Fruit fly (Drosophila melanogaster) whole organism, embryonic: ENCODE measurements around the gene CG31816.

Experiments used
- BEAF-32 ChIP-seq: fragments of 200-800 bp; sonication (Bioruptor generic); optimal IDR thresholded peaks from 3 replicates; lab custom pipeline; 2017; ENCODE audit warnings: missing biosample characterization, missing genetic modification characterization, mild to moderate bottlenecking, moderate library complexity, missing genetic modification reagents
- CG10147 ChIP-seq: fragments of 200-800 bp; sonication (Bioruptor generic); optimal IDR thresholded peaks from 2 replicates; lab custom pipeline; 2019; ENCODE audit warnings: missing biosample characterization, mild to moderate bottlenecking, missing genetic modification characterization, moderate library complexity
- CG10431 ChIP-seq: fragments of 200-800 bp; sonication (Bioruptor generic); optimal IDR thresholded peaks from 3 replicates; lab custom pipeline; 2018; ENCODE audit warnings: missing biosample characterization, mild to moderate bottlenecking, missing genetic modification characterization
- CG11398 ChIP-seq: fragments of 200-800 bp; sonication (Bioruptor generic); optimal IDR thresholded peaks from 2 replicates; lab custom pipeline; 2016; ENCODE audit warnings: missing biosample characterization, missing genetic modification characterization
- CG11560 ChIP-seq: fragments of 200-800 bp; sonication (Bioruptor generic); IDR thresholded peaks from 3 replicates; pipeline ENCODE4 v1.3.6; 2022; ENCODE audit warnings: missing biosample characterization, missing genetic modification characterization
- CG12236 ChIP-seq: fragments of 200-800 bp; sonication (Bioruptor generic); optimal IDR thresholded peaks from 2 replicates; lab custom pipeline; 2016; ENCODE audit warnings: missing biosample characterization, missing genetic modification characterization
- CG12299 ChIP-seq: fragments of 200-800 bp; sonication (Bioruptor generic); optimal IDR thresholded peaks from 2 replicates; lab custom pipeline; 2018; ENCODE audit warnings: missing biosample characterization, mild to moderate bottlenecking, missing genetic modification characterization
- CG13123 ChIP-seq: fragments of 200-800 bp; sonication (Bioruptor generic); optimal IDR thresholded peaks from 2 replicates; lab custom pipeline; 2016; ENCODE audit warnings: missing biosample characterization, missing genetic modification characterization
- CG13296 ChIP-seq: fragments of 200-800 bp; sonication (Bioruptor generic); optimal IDR thresholded peaks from 3 replicates; lab custom pipeline; 2018; ENCODE audit warnings: missing biosample characterization, mild to moderate bottlenecking, missing genetic modification characterization
- CG14860 ChIP-seq: fragments of 200-800 bp; sonication (Bioruptor generic); IDR thresholded peaks from 3 replicates; pipeline ENCODE4 v1.3.6; 2022; ENCODE audit warnings: missing biosample characterization, missing genetic modification characterization; ENCODE audit not compliant: partially characterized antibody
- CG17361 ChIP-seq: fragments of 200-800 bp; sonication (Bioruptor generic); IDR thresholded peaks from 3 replicates; pipeline ENCODE4 v1.3.6; 2022; ENCODE audit warnings: missing biosample characterization, missing genetic modification characterization
- CG17912 ChIP-seq: fragments of 200-800 bp; sonication (Bioruptor generic); optimal IDR thresholded peaks from 2 replicates; lab custom pipeline; 2018; ENCODE audit warnings: missing biosample characterization, mild to moderate bottlenecking, missing genetic modification characterization
- CG3163 ChIP-seq: fragments of 200-800 bp; sonication (Bioruptor generic); optimal IDR thresholded peaks from 3 replicates; lab custom pipeline; 2016; ENCODE audit warnings: missing biosample characterization, missing genetic modification characterization
- CG32772 ChIP-seq: fragments of 200-800 bp; sonication (Bioruptor generic); IDR thresholded peaks from 2 replicates; pipeline ENCODE4 v1.3.6; 2022; ENCODE audit warnings: missing biosample characterization, missing genetic modification characterization
- CG3407 ChIP-seq: fragments of 200-800 bp; sonication (Bioruptor generic); optimal IDR thresholded peaks from 2 replicates; lab custom pipeline; 2018; ENCODE audit warnings: missing biosample characterization, mild to moderate bottlenecking, missing genetic modification characterization
- CG34224 ChIP-seq: fragments of 200-800 bp; sonication (Bioruptor generic); IDR thresholded peaks from 3 replicates; pipeline ENCODE4 v1.3.6; 2022; ENCODE audit warnings: missing biosample characterization, missing genetic modification characterization; ENCODE audit not compliant: partially characterized antibody
- CG4360 ChIP-seq: fragments of 200-800 bp; sonication (Bioruptor generic); IDR thresholded peaks from 2 replicates; pipeline ENCODE4 v1.3.6; 2022; ENCODE audit warnings: missing biosample characterization, missing genetic modification characterization
- CG4730 ChIP-seq: fragments of 200-800 bp; sonication (Bioruptor generic); IDR thresholded peaks from 2 replicates; pipeline ENCODE4 v1.3.6; 2022; ENCODE audit warnings: missing biosample characterization, missing genetic modification characterization
- CG4854 ChIP-seq: fragments of 200-800 bp; sonication (Bioruptor generic); optimal IDR thresholded peaks from 2 replicates; lab custom pipeline; 2016; ENCODE audit warnings: missing biosample characterization, missing genetic modification characterization, inconsistent platforms
- CG6175 ChIP-seq: fragments of 200-800 bp; sonication (Bioruptor generic); IDR thresholded peaks from 3 replicates; pipeline ENCODE4 v1.3.6; 2022; ENCODE audit warnings: missing biosample characterization, missing genetic modification characterization
- CG7745 ChIP-seq: fragments of 200-800 bp; sonication (Bioruptor generic); optimal IDR thresholded peaks from 2 replicates; lab custom pipeline; 2018; ENCODE audit warnings: missing biosample characterization, mild to moderate bottlenecking, missing genetic modification characterization, moderate library complexity
- Dll ChIP-seq: fragments of 200-800 bp; sonication (Bioruptor generic); IDR thresholded peaks from 4 replicates; pipeline ENCODE4 v1.3.6; 2022; ENCODE audit warnings: missing biosample characterization, missing genetic modification characterization; ENCODE audit not compliant: partially characterized antibody
- Drgx ChIP-seq: fragments of 200-800 bp; sonication (Bioruptor generic); IDR thresholded peaks from 2 replicates; pipeline ENCODE4 v1.3.6; 2022; ENCODE audit warnings: missing biosample characterization, missing genetic modification characterization
- Fer2 ChIP-seq: fragments of 200-800 bp; sonication (Bioruptor generic); optimal IDR thresholded peaks from 2 replicates; lab custom pipeline; 2018; ENCODE audit warnings: missing biosample characterization, mild to moderate bottlenecking, missing genetic modification characterization, moderate library complexity
- HLH54F ChIP-seq: fragments of 200-800 bp; sonication (Bioruptor generic); optimal IDR thresholded peaks from 3 replicates; lab custom pipeline; 2016; ENCODE audit warnings: missing biosample characterization, missing genetic modification characterization
- HmgZ ChIP-seq: fragments of 200-800 bp; sonication (Bioruptor generic); optimal IDR thresholded peaks from 2 replicates; lab custom pipeline; 2018; ENCODE audit warnings: missing biosample characterization, mild to moderate bottlenecking, missing genetic modification characterization
- Rfx ChIP-seq: fragments of 200-800 bp; sonication (Bioruptor generic); IDR thresholded peaks from 2 replicates; pipeline ENCODE4 v1.3.6; 2022; ENCODE audit warnings: missing biosample characterization, missing genetic modification characterization
- Ssrp ChIP-seq: fragments of 200-800 bp; sonication (Bioruptor generic); optimal IDR thresholded peaks from 2 replicates; lab custom pipeline; 2018; ENCODE audit warnings: missing biosample characterization, mild to moderate bottlenecking, missing genetic modification characterization, moderate library complexity
- Taf1 ChIP-seq: fragments of 200-800 bp; sonication (Bioruptor generic); IDR thresholded peaks from 2 replicates; pipeline ENCODE4 v1.3.6; 2022; ENCODE audit warnings: missing biosample characterization, missing genetic modification characterization
- abd-A ChIP-seq: fragments of 200-800 bp; sonication (Bioruptor generic); optimal IDR thresholded peaks from 3 replicates; lab custom pipeline; 2019; ENCODE audit warnings: missing biosample characterization, mild to moderate bottlenecking, missing genetic modification characterization, moderate library complexity
- az2 ChIP-seq: fragments of 200-800 bp; sonication (Bioruptor generic); optimal IDR thresholded peaks from 3 replicates; lab custom pipeline; 2016; ENCODE audit warnings: missing biosample characterization, missing genetic modification characterization
- bsh ChIP-seq, 2 experiments: fragments of 200-800 bp; sonication (Bioruptor generic); optimal IDR thresholded peaks; 2 replicates each; lab custom pipeline; 2017 to 2018; ENCODE audit warnings: mild to moderate bottlenecking in 2 of 2, missing biosample characterization in 2 of 2, missing genetic modification characterization in 2 of 2, moderate library complexity in 1 of 2
- cad ChIP-seq: fragments of >200 bp; optimal IDR thresholded peaks from 2 replicates; lab custom pipeline; 2017; ENCODE audit warnings: missing biosample characterization, missing genetic modification characterization
- cg ChIP-seq: fragments of 200-800 bp; sonication (Bioruptor generic); optimal IDR thresholded peaks from 3 replicates; lab custom pipeline; 2019; ENCODE audit warnings: missing biosample characterization, mild to moderate bottlenecking, missing genetic modification characterization, moderate library complexity
- chm ChIP-seq: fragments of 200-800 bp; sonication (Bioruptor generic); IDR thresholded peaks from 2 replicates; pipeline ENCODE4 v1.3.6; 2022; ENCODE audit warnings: missing biosample characterization, missing genetic modification characterization
- da ChIP-seq: fragments of 200-800 bp; sonication (Bioruptor generic); optimal IDR thresholded peaks from 2 replicates; lab custom pipeline; 2016; ENCODE audit warnings: missing biosample characterization, missing genetic modification characterization
- eve ChIP-seq, 2 experiments: fragments of >200 bp; optimal IDR thresholded peaks; 2 replicates each; lab custom pipeline; 2017; ENCODE audit warnings: missing biosample characterization in 2 of 2, missing genetic modification characterization in 2 of 2
- gt ChIP-seq: fragments of 200-800 bp; sonication (Bioruptor generic); IDR thresholded peaks from 2 replicates; pipeline ENCODE4 v1.3.6; 2022; ENCODE audit warnings: missing biosample characterization, missing genetic modification characterization
- hbn ChIP-seq: fragments of 200-800 bp; sonication (Bioruptor generic); IDR thresholded peaks from 2 replicates; pipeline ENCODE4 v1.3.6; 2022; ENCODE audit warnings: missing biosample characterization, missing genetic modification characterization; ENCODE audit not compliant: partially characterized antibody
- pnt ChIP-seq: fragments of 200-800 bp; sonication (Bioruptor generic); optimal IDR thresholded peaks from 3 replicates; lab custom pipeline; 2016; ENCODE audit warnings: missing biosample characterization, missing genetic modification characterization
- pros ChIP-seq: fragments of 200-800 bp; sonication (Bioruptor generic); optimal IDR thresholded peaks from 3 replicates; lab custom pipeline; 2019; ENCODE audit warnings: missing biosample characterization, mild to moderate bottlenecking, missing genetic modification characterization, moderate library complexity
- sens ChIP-seq: fragments of 200-800 bp; sonication (Bioruptor generic); peaks from one replicate; lab custom pipeline; 2016; ENCODE audit warnings: missing biosample characterization, missing genetic modification characterization
- sens-2 ChIP-seq: fragments of 200-800 bp; sonication (Bioruptor generic); IDR thresholded peaks from 2 replicates; pipeline ENCODE4 v1.3.6; 2022; ENCODE audit warnings: missing biosample characterization, missing genetic modification characterization
- seq ChIP-seq: fragments of 200-800 bp; sonication (Bioruptor generic); IDR thresholded peaks from 2 replicates; pipeline ENCODE4 v1.3.6; 2022; ENCODE audit warnings: missing biosample characterization, missing genetic modification characterization
- sima ChIP-seq: fragments of 200-800 bp; sonication (Bioruptor generic); optimal IDR thresholded peaks from 2 replicates; lab custom pipeline; 2016; ENCODE audit warnings: missing biosample characterization, missing genetic modification characterization
- slou ChIP-seq: fragments of 200-800 bp; sonication (Bioruptor generic); optimal IDR thresholded peaks from 3 replicates; lab custom pipeline; 2016; ENCODE audit warnings: missing biosample characterization, missing genetic modification characterization
- sqz ChIP-seq: fragments of 200-800 bp; sonication (Bioruptor generic); optimal IDR thresholded peaks from 3 replicates; lab custom pipeline; 2018; ENCODE audit warnings: missing biosample characterization, mild to moderate bottlenecking, missing genetic modification characterization
- sr ChIP-seq: fragments of 200-800 bp; sonication (Bioruptor generic); IDR thresholded peaks from 3 replicates; pipeline ENCODE4 v1.3.6; 2022; ENCODE audit warnings: missing biosample characterization, missing genetic modification characterization
- tin ChIP-seq: fragments of 200-800 bp; sonication (Bioruptor generic); optimal IDR thresholded peaks from 3 replicates; lab custom pipeline; 2016; ENCODE audit warnings: missing biosample characterization, missing genetic modification characterization
- tio ChIP-seq: fragments of 200-800 bp; sonication (Bioruptor generic); optimal IDR thresholded peaks from 2 replicates; lab custom pipeline; 2017; ENCODE audit warnings: missing biosample characterization, missing genetic modification characterization, inconsistent platforms
- yki ChIP-seq: fragments of >200 bp; optimal IDR thresholded peaks from 3 replicates; lab custom pipeline; 2018
- z ChIP-seq: fragments of 200-800 bp; sonication (Bioruptor generic); IDR thresholded peaks from 3 replicates; pipeline ENCODE4 v1.3.6; 2022; ENCODE audit warnings: missing biosample characterization, missing genetic modification characterization

CG31816 gene

dm6 chr2L:16588691-16589102 is 46.4 kb downstream of the CG31816 start (continued):
- TF ChIP-seq az2 (GFP tag; lab: Kevin White, UChicago) (no peak), Rfx (GFP tag; lab: Robert Waterston, UW) (no peak), pnt (GFP tag; lab: Kevin White, UChicago) (no peak), CG13123 (no peak), CG4854 (GFP tag; lab: Kevin White, UChicago) (no peak), pros (GFP tag; lab: Kevin White, UChicago) (peak; percentile 77), CG4360 (GFP tag; lab: Robert Waterston, UW) (peak; percentile 92), yki (lab: Kevin White, UChicago) (no peak), sr (GFP tag; lab: Robert Waterston, UW) (no peak), CG11560 (tag; lab: Robert Waterston, UW) (no peak), BEAF-32 (no peak), CG6175 (GFP tag; lab: Robert Waterston, UW) (no peak), eve (GFP tag; optimal IDR thresholded peaks at IDR 0.05; lab: Kevin White, UChicago) (peak in 1 of 2 experiments; percentile 31), tio (GFP tag; lab: Kevin White, UChicago) (no peak), da (no peak), tin (GFP tag; lab: Kevin White, UChicago) (no peak), hbn (GFP tag; lab: Robert Waterston, UW) (no peak), Taf1 (GFP tag; lab: Robert Waterston, UW) (no peak), CG3407 (GFP tag; lab: Kevin White, UChicago) (no peak), chm (GFP tag; lab: Robert Waterston, UW) (no peak), CG17912 (GFP tag; lab: Kevin White, UChicago) (no peak), HmgZ (no peak), Dll (GFP tag; lab: Robert Waterston, UW) (no peak), CG12236 (GFP tag; lab: Kevin White, UChicago) (no peak), bsh (GFP tag; optimal IDR thresholded peaks at IDR 0.05; lab: Kevin White, UChicago) (peak in 1 of 2 experiments; percentile 72), CG11398 (no peak), CG17361 (GFP tag; lab: Robert Waterston, UW) (no peak), Ssrp (tag; lab: Kevin White, UChicago) (no peak), CG12299 (no peak), CG7745 (peak; percentile 34), HLH54F (no peak), CG14860 (GFP tag; lab: Robert Waterston, UW) (no peak), CG32772 (GFP tag; lab: Robert Waterston, UW) (peak; percentile 53; the same call in 1 of the 2 replicates), seq (no peak), z (GFP tag; lab: Robert Waterston, UW) (0 out of 3 replicates have a peak, but pooled peaks have one; percentile 54), CG3163 (GFP tag; lab: Kevin White, UChicago) (peak; percentile 67), Fer2 (no peak), CG13296 (GFP tag; lab: Kevin White, UChicago) (no peak), sima (no peak), abd-A (no peak), cad (GFP tag; lab: Kevin White, UChicago) (no peak), CG10431 (GFP tag; lab: Kevin White, UChicago) (peak; percentile 5), CG34224 (GFP tag; lab: Robert Waterston, UW) (no peak), sens (GFP tag; lab: Kevin White, UChicago) (peak; percentile 74), CG10147 (GFP tag; lab: Kevin White, UChicago) (no peak), sens-2 (GFP tag; lab: Robert Waterston, UW) (no peak), cg (GFP tag; lab: Kevin White, UChicago) (peak; percentile 73), CG4730 (GFP tag; lab: Robert Waterston, UW) (no peak), Drgx (peak; percentile 42; the same call in 1 of the 2 replicates), gt (GFP tag; lab: Robert Waterston, UW) (no peak), sqz (GFP tag; lab: Kevin White, UChicago) (peak; percentile 82), slou (GFP tag; lab: Kevin White, UChicago) (no peak)
